Fruit fly (Drosophila melanogaster): ENCODE data around the gene nej.

nej gene

DNA sequence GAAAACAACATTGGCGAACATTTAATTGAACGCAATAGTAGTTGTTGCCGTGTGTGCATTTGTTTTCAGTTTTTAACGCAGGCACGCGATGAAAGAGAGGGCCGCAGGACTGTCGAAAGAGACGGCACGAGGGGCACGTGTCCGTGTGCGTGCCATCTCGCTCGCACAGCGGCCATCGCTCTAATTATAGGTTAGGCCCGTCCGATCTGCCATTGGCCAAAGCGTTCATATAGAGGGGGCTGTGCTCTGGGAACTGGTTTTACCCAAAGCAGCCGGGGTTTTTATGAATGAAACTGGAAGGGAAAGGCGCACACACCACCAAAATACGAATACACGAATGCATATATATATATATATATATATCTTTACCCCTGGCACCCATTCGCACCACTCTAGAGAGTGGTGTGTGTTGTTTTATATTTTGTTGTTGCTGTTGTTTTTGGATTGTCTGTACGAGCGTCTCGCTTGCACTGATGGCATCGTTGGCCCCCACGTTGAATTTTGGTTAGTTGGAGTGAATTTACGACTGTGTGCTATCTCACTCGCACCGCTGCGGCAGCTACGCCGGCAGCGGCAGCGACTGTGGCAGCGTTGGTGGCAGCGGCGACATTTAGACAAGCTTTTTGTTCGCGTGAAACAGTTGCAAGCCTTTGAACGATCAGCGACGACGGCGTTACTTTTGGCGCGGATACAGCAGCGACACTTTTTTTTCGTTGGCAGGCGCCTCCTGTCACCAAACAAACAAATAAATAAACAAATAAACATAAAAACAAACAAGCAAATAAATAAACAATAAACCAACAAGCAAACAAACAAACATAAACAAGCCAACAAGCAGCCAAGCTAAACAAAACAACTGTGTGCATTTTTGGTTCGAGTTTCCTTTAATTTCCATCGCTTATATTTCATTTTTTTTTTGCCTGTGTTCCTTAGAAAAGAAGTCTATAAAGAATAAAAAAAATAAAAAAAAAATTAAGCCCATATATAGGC lies 42.4 kb upstream of the nej start, which contains the start of gene Sp1 (continued):
- no peak for TF ChIP-seq mam (GFP tag; optimal IDR thresholded peaks at IDR 0.05)
- peak; percentile 0 for TF ChIP-seq bab2 (GFP tag; optimal IDR thresholded peaks at IDR 0.05)
- peak; percentile 12 for TF ChIP-seq gem (tag; optimal IDR thresholded peaks at IDR 0.05)
- peak; percentile 10 for TF ChIP-seq CG2202 (tag; optimal IDR thresholded peaks at IDR 0.05)

DNA sequence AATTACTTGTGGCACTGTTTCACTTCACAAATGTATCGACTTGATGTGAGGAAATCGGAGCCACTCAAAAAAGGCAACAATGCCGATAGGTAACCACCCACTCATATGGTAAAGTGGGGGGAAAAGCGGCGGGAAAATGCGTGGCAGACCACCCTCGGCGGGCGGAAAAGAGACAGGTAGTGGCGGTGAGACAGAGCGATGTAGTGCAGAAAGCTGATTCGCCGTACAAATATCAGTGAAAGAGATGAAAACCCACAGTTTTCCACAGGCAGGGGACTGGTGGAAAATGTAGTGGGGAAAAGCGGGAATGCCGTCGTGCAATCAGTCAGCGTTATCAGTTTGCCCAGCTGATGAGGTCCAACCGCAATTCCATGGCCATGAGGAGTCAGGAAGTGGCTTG lies 40.4 kb upstream of the nej start:
- TF ChIP-seq NK7.1 (GFP tag; optimal IDR thresholded peaks at IDR 0.05) (no peak), Nf-YC (tag; optimal IDR thresholded peaks at IDR 0.05) (peak; percentile 92), CG1647 (GFP tag; optimal IDR thresholded peaks at IDR 0.05) (no peak), CG43689 (GFP tag; IDR thresholded peaks at IDR 0.05) (no peak), cato (GFP tag; optimal IDR thresholded peaks at IDR 0.05; ENCODE audit: borderline replicate concordance) (no peak), CrebB (tag; optimal IDR thresholded peaks at IDR 0.05) (no peak), Ets65A (GFP tag) (no peak), knrl (GFP tag; IDR thresholded peaks at IDR 0.05; ENCODE audit: partially characterized antibody) (no peak), wdn (GFP tag; IDR thresholded peaks at IDR 0.05) (no peak), CG7745 (tag; optimal IDR thresholded peaks at IDR 0.05) (no peak), sens (GFP tag) (peak; percentile 44), abd-A (tag; optimal IDR thresholded peaks at IDR 0.05) (no peak), CG14965 (GFP tag; optimal IDR thresholded peaks at IDR 0.05; ENCODE audit: borderline replicate concordance) (no peak), CG17361 (GFP tag; IDR thresholded peaks at IDR 0.05) (no peak), Sry-β (GFP tag; optimal IDR thresholded peaks at IDR 0.05) (no peak), Fer3 (tag; optimal IDR thresholded peaks at IDR 0.05) (no peak), HLH3B (GFP tag; IDR thresholded peaks at IDR 0.05) (no peak), cad (GFP tag; optimal IDR thresholded peaks at IDR 0.05) (no peak), Jarid2 (GFP tag; optimal IDR thresholded peaks at IDR 0.05) (peak; percentile 4), Hand (GFP tag; optimal IDR thresholded peaks at IDR 0.05) (no peak), Fer1 (GFP tag; optimal IDR thresholded peaks at IDR 0.05) (no peak), E2f2 (GFP tag; IDR thresholded peaks at IDR 0.05) (no peak), CG1792 (GFP tag; optimal IDR thresholded peaks at IDR 0.05) (no peak), CG10431 (GFP tag; optimal IDR thresholded peaks at IDR 0.05) (no peak), CG2120 (GFP tag; optimal IDR thresholded peaks at IDR 0.05) (no peak), CG10321 (GFP tag; IDR thresholded peaks at IDR 0.05) (peak; percentile 53; the same call in 1 of the 2 replicates), eve (GFP tag; optimal IDR thresholded peaks at IDR 0.05) (no peak), tup (GFP tag; optimal IDR thresholded peaks at IDR 0.05) (no peak), CG14710 (tag; optimal IDR thresholded peaks at IDR 0.05) (no peak), CG14050 (GFP tag; IDR thresholded peaks at IDR 0.05) (no peak), tll (GFP tag; optimal IDR thresholded peaks at IDR 0.05) (no peak), CG17612 (GFP tag; IDR thresholded peaks at IDR 0.05) (no peak), CG8944 (GFP tag; optimal IDR thresholded peaks at IDR 0.05) (no peak), CG31388 (GFP tag; optimal IDR thresholded peaks at IDR 0.05) (no peak), Hr3 (GFP tag; optimal IDR thresholded peaks at IDR 0.05) (no peak), bbx (GFP tag; IDR thresholded peaks at IDR 0.05; ENCODE audit: partially characterized antibody) (no peak), CoRest (tag; optimal IDR thresholded peaks at IDR 0.05) (no peak), gsb-n (tag; optimal IDR thresholded peaks at IDR 0.05) (no peak), lola (GFP tag; optimal IDR thresholded peaks at IDR 0.05) (no peak), slp2 (GFP tag; optimal IDR thresholded peaks at IDR 0.05) (no peak), ken (GFP tag; IDR thresholded peaks at IDR 0.05) (no peak), sob (GFP tag; IDR thresholded peaks at IDR 0.05) (no peak), CG1832 (GFP tag; optimal IDR thresholded peaks at IDR 0.05) (peak; percentile 45)

Measured in whole organism, embryonic.